Fruit fly (Drosophila melanogaster) whole organism, embryonic: Measurements from ENCODE around the gene dlp.
A peak's percentile ranks its signal among the peaks of the same experiment; 100 is the strongest.

Experiments
- Bdp1 ChIP-seq: fragments of 200-800 bp; sonication (Bioruptor generic); optimal IDR thresholded peaks from 3 replicates; lab custom pipeline; 2016; ENCODE audit warnings: missing biosample characterization, missing genetic modification characterization
- CG11504 ChIP-seq: fragments of 200-800 bp; sonication (Bioruptor generic); optimal IDR thresholded peaks from 3 replicates; lab custom pipeline; 2019; ENCODE audit warnings: missing biosample characterization, mild to moderate bottlenecking, missing genetic modification characterization, moderate library complexity
- CG11723 ChIP-seq: fragments of 200-800 bp; sonication (Bioruptor generic); optimal IDR thresholded peaks from 2 replicates; lab custom pipeline; 2017; ENCODE audit warnings: missing biosample characterization, mild to moderate bottlenecking, missing genetic modification characterization
- CG1233 ChIP-seq: fragments of 200-800 bp; sonication (Bioruptor generic); optimal IDR thresholded peaks from 4 replicates; lab custom pipeline; 2018; ENCODE audit warnings: missing biosample characterization, mild to moderate bottlenecking, missing genetic modification characterization
- CG12942 ChIP-seq: fragments of 200-800 bp; sonication (Bioruptor generic); optimal IDR thresholded peaks from 3 replicates; lab custom pipeline; 2016; ENCODE audit warnings: missing biosample characterization, missing genetic modification characterization
- CG15073 ChIP-seq: fragments of 200-800 bp; sonication (Bioruptor generic); optimal IDR thresholded peaks from 2 replicates; lab custom pipeline; 2016; ENCODE audit warnings: missing biosample characterization, missing genetic modification characterization
- CG18476 ChIP-seq: fragments of 200-800 bp; sonication (Bioruptor generic); optimal IDR thresholded peaks from 2 replicates; lab custom pipeline; 2016; ENCODE audit warnings: missing biosample characterization, mild to moderate bottlenecking, missing genetic modification characterization
- CG2199 ChIP-seq: fragments of 200-800 bp; sonication (Bioruptor generic); IDR thresholded peaks from 3 replicates; pipeline ENCODE4 v1.3.6; 2022; ENCODE audit warnings: missing biosample characterization, missing genetic modification characterization
- CG2202 ChIP-seq: fragments of 200-800 bp; sonication (Bioruptor generic); optimal IDR thresholded peaks from 2 replicates; lab custom pipeline; 2018; ENCODE audit warnings: missing biosample characterization, mild to moderate bottlenecking, missing genetic modification characterization
- CG2678 ChIP-seq: fragments of 200-800 bp; sonication (Bioruptor generic); optimal IDR thresholded peaks from 3 replicates; lab custom pipeline; 2019; ENCODE audit warnings: missing biosample characterization, mild to moderate bottlenecking, missing genetic modification characterization, moderate library complexity
- CG2712 ChIP-seq: fragments of 200-800 bp; optimal IDR thresholded peaks from 3 replicates; lab custom pipeline; 2019; ENCODE audit warnings: missing biosample characterization, mild to moderate bottlenecking, missing genetic modification characterization, moderate library complexity
- CG3163 ChIP-seq: fragments of 200-800 bp; sonication (Bioruptor generic); optimal IDR thresholded peaks from 3 replicates; lab custom pipeline; 2016; ENCODE audit warnings: missing biosample characterization, missing genetic modification characterization
- CG3847 ChIP-seq: fragments of 200-800 bp; sonication (Bioruptor generic); IDR thresholded peaks from 2 replicates; pipeline ENCODE4 v1.3.6; 2022; ENCODE audit warnings: missing biosample characterization, missing genetic modification characterization
- CG3995 ChIP-seq: fragments of 200-800 bp; sonication (Bioruptor generic); optimal IDR thresholded peaks from 3 replicates; lab custom pipeline; 2016; ENCODE audit warnings: missing biosample characterization, missing genetic modification characterization
- CG43689 ChIP-seq: fragments of 200-800 bp; sonication (Bioruptor generic); IDR thresholded peaks from 2 replicates; pipeline ENCODE4 v1.3.6; 2022; ENCODE audit warnings: missing biosample characterization, missing genetic modification characterization
- CG5180 ChIP-seq: fragments of 200-800 bp; sonication (Bioruptor generic); optimal IDR thresholded peaks from 3 replicates; lab custom pipeline; 2017; ENCODE audit warnings: missing biosample characterization, missing genetic modification characterization, mild to moderate bottlenecking, moderate library complexity, missing genetic modification reagents
- CG6654 ChIP-seq: fragments of 200-800 bp; sonication (Bioruptor generic); optimal IDR thresholded peaks from 2 replicates; lab custom pipeline; 2017; ENCODE audit warnings: missing biosample characterization, mild to moderate bottlenecking, missing genetic modification characterization
- CG7963 ChIP-seq: fragments of 200-800 bp; sonication (Bioruptor generic); IDR thresholded peaks from 3 replicates; pipeline ENCODE4 v1.3.6; 2022; ENCODE audit warnings: missing biosample characterization, missing genetic modification characterization; ENCODE audit not compliant: partially characterized antibody
- CG8924 ChIP-seq: fragments of 200-800 bp; optimal IDR thresholded peaks from 3 replicates; lab custom pipeline; 2019; ENCODE audit warnings: missing biosample characterization, mild to moderate bottlenecking, missing genetic modification characterization, moderate library complexity
- CG9817 ChIP-seq: fragments of 200-800 bp; sonication (Bioruptor generic); optimal IDR thresholded peaks from 2 replicates; lab custom pipeline; 2018; ENCODE audit warnings: missing biosample characterization, mild to moderate bottlenecking, missing genetic modification characterization, moderate library complexity
- CoRest ChIP-seq: fragments of 200-800 bp; sonication (Bioruptor generic); optimal IDR thresholded peaks from 3 replicates; lab custom pipeline; 2018; ENCODE audit warnings: missing biosample characterization, mild to moderate bottlenecking, missing genetic modification characterization, moderate library complexity
- D19B ChIP-seq: fragments of 200-800 bp; sonication (Bioruptor generic); optimal IDR thresholded peaks from 2 replicates; lab custom pipeline; 2017; ENCODE audit warnings: missing biosample characterization, mild to moderate bottlenecking, missing genetic modification characterization
- Deaf1 ChIP-seq: fragments of 200-800 bp; optimal IDR thresholded peaks from 3 replicates; lab custom pipeline; 2019; ENCODE audit warnings: missing biosample characterization, mild to moderate bottlenecking, missing genetic modification characterization, moderate library complexity
- Elba2 ChIP-seq: fragments of 200-800 bp; sonication (Bioruptor generic); optimal IDR thresholded peaks from 3 replicates; lab custom pipeline; 2016; ENCODE audit warnings: missing biosample characterization, missing genetic modification characterization
- GATAe ChIP-seq: fragments of 200-800 bp; sonication (Bioruptor generic); conservative IDR thresholded peaks from 2 replicates; pipeline ENCODE4 v1.3.6; 2022; ENCODE audit warnings: missing biosample characterization, missing genetic modification characterization
- Hsf ChIP-seq: fragments of 200-800 bp; sonication (Bioruptor generic); optimal IDR thresholded peaks from 3 replicates; lab custom pipeline; 2016; ENCODE audit warnings: missing biosample characterization, missing genetic modification characterization
- Mrtf ChIP-seq: fragments of 200-800 bp; sonication (Bioruptor generic); IDR thresholded peaks from 3 replicates; pipeline ENCODE4 v1.3.6; 2022; ENCODE audit warnings: missing biosample characterization, missing genetic modification characterization
- Nf-YA ChIP-seq: fragments of 200-800 bp; sonication (Bioruptor generic); IDR thresholded peaks from 2 replicates; pipeline ENCODE4 v1.3.6; 2022; ENCODE audit warnings: missing biosample characterization, missing genetic modification characterization
- TFAM ChIP-seq: fragments of 200-800 bp; sonication (Bioruptor generic); optimal IDR thresholded peaks from 2 replicates; lab custom pipeline; 2017; ENCODE audit warnings: missing biosample characterization, missing genetic modification characterization, inconsistent platforms
- Taf1 ChIP-seq: fragments of 200-800 bp; sonication (Bioruptor generic); IDR thresholded peaks from 2 replicates; pipeline ENCODE4 v1.3.6; 2022; ENCODE audit warnings: missing biosample characterization, missing genetic modification characterization
- Xbp1 ChIP-seq: fragments of 200-800 bp; sonication (Bioruptor generic); optimal IDR thresholded peaks from 3 replicates; lab custom pipeline; 2016; ENCODE audit warnings: missing biosample characterization, mild to moderate bottlenecking, missing genetic modification characterization
- ap ChIP-seq: fragments of 200-800 bp; sonication (Bioruptor generic); IDR thresholded peaks from 2 replicates; pipeline ENCODE4 v1.3.6; 2022; ENCODE audit warnings: missing biosample characterization, missing genetic modification characterization
- btn ChIP-seq: fragments of 200-800 bp; sonication (Bioruptor generic); optimal IDR thresholded peaks from 2 replicates; lab custom pipeline; 2016; ENCODE audit warnings: missing biosample characterization, missing genetic modification characterization
- dm ChIP-seq: fragments of 200-800 bp; sonication (Bioruptor generic); optimal IDR thresholded peaks from 3 replicates; lab custom pipeline; 2016; ENCODE audit warnings: missing biosample characterization, missing genetic modification characterization
- ems ChIP-seq: fragments of 200-800 bp; sonication (Bioruptor generic); optimal IDR thresholded peaks from 3 replicates; lab custom pipeline; 2016; ENCODE audit warnings: missing biosample characterization, missing genetic modification characterization
- grau ChIP-seq: fragments of 200-800 bp; optimal IDR thresholded peaks from 3 replicates; lab custom pipeline; 2019; ENCODE audit warnings: missing biosample characterization, mild to moderate bottlenecking, missing genetic modification characterization, moderate library complexity
- gsb-n ChIP-seq: fragments of 200-800 bp; sonication (Bioruptor generic); optimal IDR thresholded peaks from 3 replicates; lab custom pipeline; 2018; ENCODE audit warnings: missing biosample characterization, mild to moderate bottlenecking, missing genetic modification characterization
- gt ChIP-seq: fragments of 200-800 bp; sonication (Bioruptor generic); IDR thresholded peaks from 2 replicates; pipeline ENCODE4 v1.3.6; 2022; ENCODE audit warnings: missing biosample characterization, missing genetic modification characterization
- ind ChIP-seq: fragments of 200-800 bp; sonication (Bioruptor generic); optimal IDR thresholded peaks from 3 replicates; lab custom pipeline; 2016; ENCODE audit warnings: missing biosample characterization, missing genetic modification characterization
- inv ChIP-seq: fragments of 200-800 bp; sonication (Bioruptor generic); IDR thresholded peaks from 2 replicates; pipeline ENCODE4 v1.3.6; 2022; ENCODE audit warnings: missing biosample characterization, missing genetic modification characterization; ENCODE audit not compliant: partially characterized antibody
- kah ChIP-seq: fragments of 200-800 bp; sonication (Bioruptor generic); optimal IDR thresholded peaks from 2 replicates; lab custom pipeline; 2018; ENCODE audit warnings: missing biosample characterization, mild to moderate bottlenecking, missing genetic modification characterization
- nmo ChIP-seq: fragments of 200-800 bp; sonication (Bioruptor generic); optimal IDR thresholded peaks from 2 replicates; lab custom pipeline; 2018; ENCODE audit warnings: missing biosample characterization, mild to moderate bottlenecking, missing genetic modification characterization, moderate library complexity
- pan ChIP-seq, 4 experiments: fragments of >200 bp in 3 of 4; fragments of 200-800 bp in 1 of 4; sonication (Bioruptor generic) in 1 of 4; optimal IDR thresholded peaks in 3 of 4; IDR thresholded peaks in 1 of 4; 2 replicates each; pipeline versions ENCODE4 v1.3.6 to Lab custom; 2017 to 2022; ENCODE audit warnings: missing biosample characterization in 2 of 4, missing genetic modification characterization in 2 of 4, mixed read lengths in 1 of 4
- stwl ChIP-seq: fragments of 200-800 bp; sonication (Bioruptor generic); optimal IDR thresholded peaks from 3 replicates; lab custom pipeline; 2018; ENCODE audit warnings: missing biosample characterization, mild to moderate bottlenecking, missing genetic modification characterization, moderate library complexity
- sug ChIP-seq: fragments of 200-800 bp; optimal IDR thresholded peaks from 2 replicates; lab custom pipeline; 2019; ENCODE audit warnings: missing biosample characterization, mild to moderate bottlenecking, missing genetic modification characterization, moderate library complexity
- toy ChIP-seq: fragments of 200-800 bp; sonication (Bioruptor generic); IDR thresholded peaks from 2 replicates; pipeline ENCODE4 v1.3.6; 2022; ENCODE audit warnings: missing biosample characterization, missing genetic modification characterization
- tup ChIP-seq: fragments of 200-800 bp; sonication (Bioruptor generic); optimal IDR thresholded peaks from 2 replicates; lab custom pipeline; 2016; ENCODE audit warnings: missing biosample characterization, mild to moderate bottlenecking, missing genetic modification characterization, moderate library complexity
- vnd ChIP-seq: fragments of 200-800 bp; sonication (Bioruptor generic); IDR thresholded peaks from 3 replicates; pipeline ENCODE4 v1.3.6; 2022; ENCODE audit warnings: missing biosample characterization, missing genetic modification characterization; ENCODE audit not compliant: partially characterized antibody
- zf30C ChIP-seq: fragments of 200-800 bp; sonication (Bioruptor generic); optimal IDR thresholded peaks from 3 replicates; lab custom pipeline; 2018; ENCODE audit warnings: missing biosample characterization, mild to moderate bottlenecking, missing genetic modification characterization

dlp gene

DNA sequence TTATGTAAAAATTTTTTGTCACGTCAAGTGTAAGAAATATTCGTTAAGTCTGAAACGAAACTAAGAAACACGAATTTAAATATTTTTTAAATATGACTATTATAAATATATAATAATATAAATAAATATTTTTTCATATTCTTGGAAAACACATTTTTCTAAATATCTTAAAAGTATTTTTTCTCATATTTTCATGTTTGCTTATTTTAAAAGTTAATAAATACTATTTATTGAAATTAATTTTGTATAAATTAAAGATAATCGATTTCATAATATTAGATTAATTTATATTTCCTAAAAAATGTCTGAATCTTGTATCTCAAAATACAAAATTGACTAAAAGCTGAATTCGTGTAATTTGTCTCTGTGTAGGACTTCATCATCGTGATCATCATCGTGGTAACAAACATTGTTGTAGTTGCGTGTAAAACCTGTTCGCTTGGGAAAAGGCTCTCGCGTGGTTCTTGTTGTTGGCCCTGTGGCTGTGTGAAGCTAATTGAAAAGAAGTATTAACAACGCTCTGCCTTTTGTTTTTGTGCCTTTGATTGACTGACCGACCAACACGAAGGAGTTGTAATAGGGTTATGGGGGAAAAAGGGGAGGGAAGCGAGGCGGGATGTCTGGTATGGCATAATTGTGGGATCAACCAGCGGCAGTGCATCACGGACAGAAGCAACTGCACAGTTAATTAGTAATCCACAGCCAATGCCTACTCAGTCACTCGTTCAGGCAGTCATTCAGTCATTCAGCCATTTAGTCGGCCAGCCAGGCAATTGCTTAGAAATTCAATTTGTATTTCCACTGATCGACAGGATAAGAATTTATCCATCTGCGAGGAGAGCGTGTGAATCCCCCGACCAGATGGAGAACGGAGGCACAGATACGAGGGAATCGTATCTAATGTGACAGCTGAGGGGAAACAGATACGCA is 20.7 kb upstream of the dlp start (continued):
- TF ChIP-seq CG12942 (GFP tag; lab: Kevin White, UChicago) (no peak), Elba2 (GFP tag; lab: Kevin White, UChicago) (no peak), inv (no peak), vnd (GFP tag; lab: Robert Waterston, UW) (no peak), Hsf (GFP tag; lab: Kevin White, UChicago) (no peak), Deaf1 (tag; lab: Kevin White, UChicago) (peak; percentile 9), Xbp1 (GFP tag; lab: Kevin White, UChicago) (no peak), nmo (peak; percentile 15), zf30C (GFP tag; lab: Kevin White, UChicago) (peak; percentile 73), sug (no peak), Taf1 (GFP tag; lab: Robert Waterston, UW) (no peak), CG15073 (GFP tag; lab: Kevin White, UChicago) (no peak), ap (GFP tag; lab: Robert Waterston, UW) (no peak), CG5180 (peak; percentile 31), GATAe (GFP tag; lab: Robert Waterston, UW) (no peak), CG2678 (peak; percentile 50), CG9817 (tag; lab: Kevin White, UChicago) (no peak), Mrtf (no peak), CG6654 (GFP tag; lab: Kevin White, UChicago) (no peak), gt (GFP tag; lab: Robert Waterston, UW) (no peak), CG2199 (no peak), Bdp1 (GFP tag; lab: Kevin White, UChicago) (no peak), CG11723 (no peak), CG43689 (GFP tag; lab: Robert Waterston, UW) (no peak), ems (GFP tag; lab: Kevin White, UChicago) (no peak), CG11504 (tag; lab: Kevin White, UChicago) (peak; percentile 38), CG3847 (GFP tag; lab: Robert Waterston, UW) (no peak), grau (tag; lab: Kevin White, UChicago) (peak; percentile 47), gsb-n (peak; percentile 28), tup (GFP tag; lab: Kevin White, UChicago) (no peak), Nf-YA (GFP tag; lab: Robert Waterston, UW) (no peak), kah (GFP tag; lab: Kevin White, UChicago) (no peak), CG2202 (tag; lab: Kevin White, UChicago) (no peak), CG1233 (GFP tag; lab: Kevin White, UChicago) (no peak), CG18476 (no peak), CG2712 (peak; percentile 69), stwl (tag; lab: Kevin White, UChicago) (no peak), CG3163 (GFP tag; lab: Kevin White, UChicago) (no peak), D19B (GFP tag; lab: Kevin White, UChicago) (no peak), toy (GFP tag; lab: Robert Waterston, UW) (no peak), TFAM (GFP tag; lab: Kevin White, UChicago) (no peak), CG7963 (GFP tag; lab: Robert Waterston, UW) (no peak), CoRest (tag; lab: Kevin White, UChicago) (peak; percentile 41), pan (optimal IDR thresholded peaks at IDR 0.05; lab: Kevin White, UChicago) (no peak), pan (GFP tag; optimal IDR thresholded peaks at IDR 0.05 in 1 of 2, IDR thresholded peaks at IDR 0.05 in 1 of 2) (no peak), CG3995 (GFP tag; lab: Kevin White, UChicago) (no peak), btn (no peak), ind (GFP tag; lab: Kevin White, UChicago) (no peak), dm (no peak), CG8924 (tag; lab: Kevin White, UChicago) (peak; percentile 55)
